Fruit fly (Drosophila melanogaster) whole organism, prepupa: Measurements from ENCODE around the gene p24-1.

Experiments
- CG11902 ChIP-seq: fragments of 200-800 bp; sonication (Bioruptor generic); optimal IDR thresholded peaks from 3 replicates; lab custom pipeline; 2016; ENCODE audit warnings: missing biosample characterization, missing genetic modification characterization
- CG3032 ChIP-seq: fragments of 200-800 bp; optimal IDR thresholded peaks from 2 replicates; lab custom pipeline; 2019; ENCODE audit warnings: missing biosample characterization, mild to moderate bottlenecking, missing genetic modification characterization, moderate library complexity
- CG6163 ChIP-seq: fragments of 200-800 bp; sonication (Bioruptor generic); IDR thresholded peaks from 3 replicates; pipeline ENCODE4 v1.3.6; 2022; ENCODE audit warnings: missing biosample characterization, missing genetic modification characterization
- CG6276 ChIP-seq: fragments of 200-800 bp; sonication (Bioruptor generic); optimal IDR thresholded peaks from 2 replicates; lab custom pipeline; 2017; ENCODE audit warnings: missing biosample characterization, mild to moderate bottlenecking, missing genetic modification characterization
- CG6808 ChIP-seq: fragments of 200-800 bp; sonication (Bioruptor generic); optimal IDR thresholded peaks from 3 replicates; lab custom pipeline; 2017; ENCODE audit warnings: missing biosample characterization, missing genetic modification characterization, mild to moderate bottlenecking, moderate library complexity, missing genetic modification reagents
- CG8119 ChIP-seq: fragments of 200-800 bp; sonication (Bioruptor generic); IDR thresholded peaks from 3 replicates; pipeline ENCODE4 v1.3.6; 2022; ENCODE audit warnings: missing biosample characterization, missing genetic modification characterization
- CG8319 ChIP-seq: fragments of 200-800 bp; sonication (Bioruptor generic); optimal IDR thresholded peaks from 3 replicates; lab custom pipeline; 2016; ENCODE audit warnings: missing biosample characterization, missing genetic modification characterization
- Ets96B ChIP-seq: fragments of 200-800 bp; optimal IDR thresholded peaks from 2 replicates; lab custom pipeline; 2019; ENCODE audit warnings: missing biosample characterization, mild to moderate bottlenecking, missing genetic modification characterization, moderate library complexity
- Hr38 ChIP-seq: sonication (Bioruptor generic); optimal IDR thresholded peaks from 2 replicates; lab custom pipeline; 2016; ENCODE audit warnings: missing biosample characterization, missing genetic modification characterization
- Sox102F ChIP-seq: fragments of 200-800 bp; sonication (Bioruptor generic); optimal IDR thresholded peaks from 2 replicates; lab custom pipeline; 2016; ENCODE audit warnings: missing biosample characterization, mild to moderate bottlenecking, missing genetic modification characterization
- cyc ChIP-seq: fragments of 200-800 bp; sonication (Bioruptor generic); optimal IDR thresholded peaks from 3 replicates; lab custom pipeline; 2016; ENCODE audit warnings: missing biosample characterization, missing genetic modification characterization
- eg ChIP-seq: fragments of 200-800 bp; sonication (Bioruptor generic); IDR thresholded peaks from 3 replicates; pipeline ENCODE4 v1.3.6; 2022; ENCODE audit warnings: missing biosample characterization, missing genetic modification characterization
- salr ChIP-seq, 2 experiments: fragments of 200-800 bp; sonication (Bioruptor generic); optimal IDR thresholded peaks; 3 replicates each; lab custom pipeline; 2016 to 2018; ENCODE audit warnings: missing biosample characterization in 2 of 2, missing genetic modification characterization in 2 of 2, mild to moderate bottlenecking in 1 of 2
- ss ChIP-seq, 2 experiments: fragments of 200-800 bp; sonication (Bioruptor generic); optimal IDR thresholded peaks; 2 replicates in 1 of 2; 3 replicates in 1 of 2; lab custom pipeline; 2017 to 2018; ENCODE audit warnings: mild to moderate bottlenecking in 2 of 2, missing biosample characterization in 2 of 2, missing genetic modification characterization in 2 of 2, moderate library complexity in 1 of 2

- TF ChIP-seq Hr38 (GFP tag; lab: Kevin White, UChicago) = no peak
- no peak for TF ChIP-seq CG11902 (GFP tag; lab: Kevin White, UChicago)
- TF ChIP-seq eg = peak; percentile 39; the same call in 1 of the 3 replicates
- no peak for TF ChIP-seq CG6276
- no peak for TF ChIP-seq Sox102F
- peak; percentile 23; the same call in 2 of the 3 replicates for TF ChIP-seq CG8119 (GFP tag; lab: Robert Waterston, UW)
- TF ChIP-seq cyc = no peak
- TF ChIP-seq ss (GFP tag; optimal IDR thresholded peaks at IDR 0.05; lab: Kevin White, UChicago) = peak; percentile 6 to 41
- no peak for TF ChIP-seq CG3032 (tag; lab: Kevin White, UChicago)
- TF ChIP-seq CG8319 = no peak
- TF ChIP-seq salr (GFP tag; optimal IDR thresholded peaks at IDR 0.05; lab: Kevin White, UChicago) = no peak
- peak; percentile 12 for TF ChIP-seq Ets96B (tag; lab: Kevin White, UChicago)
- TF ChIP-seq CG6163 = peak; percentile 79
- TF ChIP-seq CG6808 = peak; percentile 47
Measured at dm6 chrX:11817183-11817972, 35.0 kb downstream of the p24-1 start.
